Fruit fly (Drosophila melanogaster) whole organism: ENCODE measurements around the gene Rab9.

ENCODE experiments used
- CG8478 ChIP-seq: fragments of >200 bp; optimal IDR thresholded peaks from 2 replicates; lab custom pipeline; 2018; ENCODE audit warnings: inconsistent platforms
- Dll ChIP-seq: fragments of >200 bp; optimal IDR thresholded peaks from 2 replicates; lab custom pipeline; 2017
- pan ChIP-seq: fragments of >200 bp; optimal IDR thresholded peaks from 2 replicates; lab custom pipeline; 2017
- psq ChIP-seq: fragments of >200 bp; optimal IDR thresholded peaks from 2 replicates; lab custom pipeline; 2017
- usp ChIP-seq: fragments of >200 bp; optimal IDR thresholded peaks from 2 replicates; lab custom pipeline; 2017; ENCODE audit warnings: missing biosample characterization, missing genetic modification characterization, mixed read lengths

dm6 chr2L:19425765-19426329 lies 6.5 kb upstream of the Rab9 start:
- TF ChIP-seq pan (lab: Kevin White, UChicago) (peak; percentile 53), psq (no peak), Dll (no peak), usp (no peak), CG8478 (lab: Kevin White, UChicago) (no peak)
